Worm (Caenorhabditis elegans) whole organism, L3 larva: ENCODE results near the gene smrc-1.

Experiments
- mdl-1 ChIP-seq: fragments of 150-350 bp; optimal IDR thresholded peaks from 2 replicates; lab custom pipeline; 2014; ENCODE audit warnings: missing biosample characterization, missing genetic modification characterization
- nhr-12 ChIP-seq: fragments of 150-350 bp; optimal IDR thresholded peaks from 2 replicates; lab custom pipeline; 2014; ENCODE audit warnings: missing biosample characterization, missing genetic modification characterization
- ztf-4 ChIP-seq: fragments of 150-350 bp; optimal IDR thresholded peaks from 2 replicates; lab custom pipeline; 2014; ENCODE audit warnings: missing biosample characterization, missing genetic modification characterization

- TF ChIP-seq nhr-12 (tag; lab: Kevin White, UChicago) (no peak), mdl-1 (tag; lab: Kevin White, UChicago) (no peak), ztf-4 (no peak)
Measured at ce11 chrIII:6373850-6374474, 16.8 kb upstream of the smrc-1 start.
